Fruit fly (Drosophila melanogaster) whole organism, wandering third instar larva: ENCODE measurements around the gene p24-1.

Experiments used
- CG9705 ChIP-seq: fragments of 200-800 bp; sonication (Bioruptor generic); optimal IDR thresholded peaks from 2 replicates; lab custom pipeline; 2018; ENCODE audit warnings: missing biosample characterization, mild to moderate bottlenecking, missing genetic modification characterization
- CrebA ChIP-seq: fragments of 200-800 bp; sonication (Bioruptor generic); optimal IDR thresholded peaks from 2 replicates; lab custom pipeline; 2016; ENCODE audit warnings: missing biosample characterization, mild to moderate bottlenecking, missing genetic modification characterization, borderline replicate concordance
- Dfd ChIP-seq: fragments of >200 bp; optimal IDR thresholded peaks from 2 replicates; lab custom pipeline; 2017; ENCODE audit warnings: missing biosample characterization, missing genetic modification characterization
- Hr78 ChIP-seq: fragments of >200 bp; optimal IDR thresholded peaks from 2 replicates; lab custom pipeline; 2017; ENCODE audit warnings: missing biosample characterization, missing genetic modification characterization
- Jra ChIP-seq: sonication (Bioruptor generic); optimal IDR thresholded peaks from 2 replicates; lab custom pipeline; 2016; ENCODE audit warnings: missing biosample characterization, missing genetic modification characterization
- Myc ChIP-seq: fragments of >200 bp; optimal IDR thresholded peaks from 2 replicates; lab custom pipeline; 2017
- OdsH ChIP-seq: fragments of 200-800 bp; sonication (Bioruptor generic); optimal IDR thresholded peaks from 2 replicates; lab custom pipeline; 2016; ENCODE audit warnings: missing biosample characterization, mild to moderate bottlenecking, missing genetic modification characterization
- ey ChIP-seq: fragments of 200-800 bp; sonication (Bioruptor generic); optimal IDR thresholded peaks from 2 replicates; lab custom pipeline; 2016; ENCODE audit warnings: missing biosample characterization, missing genetic modification characterization
- pan ChIP-seq: fragments of >200 bp; optimal IDR thresholded peaks from 2 replicates; lab custom pipeline; 2017
- tai ChIP-seq: sonication (Bioruptor generic); optimal IDR thresholded peaks from 2 replicates; lab custom pipeline; 2016; ENCODE audit warnings: missing biosample characterization, missing genetic modification characterization
- usp ChIP-seq: fragments of >200 bp; optimal IDR thresholded peaks from 2 replicates; lab custom pipeline; 2017; ENCODE audit warnings: missing biosample characterization, missing genetic modification characterization

dm6 chrX:11873116-11873515, 20.8 kb upstream of the p24-1 start, which contains the start of gene CG15739:
- no peak for TF ChIP-seq Jra (GFP tag; lab: Kevin White, UChicago)
- no peak for TF ChIP-seq usp (GFP tag; lab: Kevin White, UChicago)
- no peak for TF ChIP-seq CG9705 (GFP tag; lab: Kevin White, UChicago)
- no peak for TF ChIP-seq tai
- TF ChIP-seq pan, result no peak
- no peak for TF ChIP-seq OdsH (GFP tag; lab: Kevin White, UChicago)
- no peak for TF ChIP-seq CrebA (GFP tag; lab: Kevin White, UChicago)
- no peak for TF ChIP-seq Myc (lab: Kevin White, UChicago)
- no peak for TF ChIP-seq ey (GFP tag; lab: Kevin White, UChicago)
- no peak for TF ChIP-seq Dfd
- TF ChIP-seq Hr78, result no peak
